Worm (Caenorhabditis elegans): ENCODE results near the gene F27E5.9.

DNA sequence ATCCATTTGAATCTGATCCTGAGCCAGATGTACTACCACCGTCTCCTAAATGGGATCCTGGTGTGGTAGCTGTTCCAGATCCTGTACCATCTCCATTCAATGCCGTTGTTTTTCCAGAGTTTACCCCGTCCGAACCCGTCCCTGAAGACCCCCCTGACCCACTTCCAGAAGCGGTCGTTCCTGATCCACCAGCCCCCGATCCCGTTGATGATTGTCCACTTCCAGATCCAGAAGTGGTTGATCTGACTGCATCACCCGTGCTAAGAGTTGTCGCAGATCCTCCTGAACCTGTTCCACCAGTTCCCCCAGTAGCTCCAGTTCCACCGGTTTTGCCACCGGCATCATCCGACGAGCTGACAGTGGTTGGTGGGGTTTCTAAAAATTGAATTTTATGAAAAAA is 18.1 kb upstream of the F27E5.9 start:
- TF ChIP-seq dao-5 (tag; optimal IDR thresholded peaks at IDR 0.05) (no peak), him-1 (tag; optimal IDR thresholded peaks at IDR 0.05) (no peak), W03F9.2 (tag; optimal IDR thresholded peaks at IDR 0.05) (no peak)
